Worm (Caenorhabditis elegans) whole organism, early embryonic: ENCODE measurements around the gene F55G7.5.

ENCODE experiments used
- F13C5.2 ChIP-seq: sonication (generic microtip); optimal IDR thresholded peaks from 2 replicates; lab custom pipeline; 2017; ENCODE audit warnings: mild to moderate bottlenecking, missing genetic modification characterization, inconsistent platforms, missing compliant biosample characterization
- ama-1 ChIP-seq: fragments of 150-350 bp; optimal IDR thresholded peaks from 2 replicates; lab custom pipeline; 2014
- hmg-4 ChIP-seq: fragments of 200-800 bp; sonication (Bioruptor generic); optimal IDR thresholded peaks from 2 replicates; lab custom pipeline; 2018; ENCODE audit warnings: mild to moderate bottlenecking, missing genetic modification characterization, missing compliant biosample characterization
- pes-1 ChIP-seq: fragments of 200-800 bp; sonication (Bioruptor generic); IDR thresholded peaks from 2 replicates; pipeline ENCODE4 v1.3.6; 2022; ENCODE audit warnings: missing genetic modification reagents, missing genetic modification characterization, missing compliant biosample characterization
- scrt-1 ChIP-seq: fragments of 200-800 bp; sonication (Bioruptor generic); IDR thresholded peaks from 2 replicates; pipeline ENCODE4 v1.3.6; 2022; ENCODE audit warnings: missing genetic modification characterization, missing compliant biosample characterization
- tbx-11 ChIP-seq: fragments of 200-800 bp; sonication (Bioruptor generic); IDR thresholded peaks from 2 replicates; pipeline ENCODE4 v1.3.6; 2022; ENCODE audit warnings: missing genetic modification characterization, missing compliant biosample characterization

- TF ChIP-seq hmg-4 (no peak), tbx-11 (GFP tag; lab: Robert Waterston, UW) (no peak), ama-1 (lab: Kevin White, UChicago) (no peak), pes-1 (GFP tag; lab: Robert Waterston, UW) (no peak), scrt-1 (GFP tag; lab: Robert Waterston, UW) (no peak), F13C5.2 (tag; lab: Kevin White, UChicago) (no peak)
These were observed at the start of gene F55G7.5 for ce11 chrX:11938826-11939225.
